In the genomic region with DNA sequence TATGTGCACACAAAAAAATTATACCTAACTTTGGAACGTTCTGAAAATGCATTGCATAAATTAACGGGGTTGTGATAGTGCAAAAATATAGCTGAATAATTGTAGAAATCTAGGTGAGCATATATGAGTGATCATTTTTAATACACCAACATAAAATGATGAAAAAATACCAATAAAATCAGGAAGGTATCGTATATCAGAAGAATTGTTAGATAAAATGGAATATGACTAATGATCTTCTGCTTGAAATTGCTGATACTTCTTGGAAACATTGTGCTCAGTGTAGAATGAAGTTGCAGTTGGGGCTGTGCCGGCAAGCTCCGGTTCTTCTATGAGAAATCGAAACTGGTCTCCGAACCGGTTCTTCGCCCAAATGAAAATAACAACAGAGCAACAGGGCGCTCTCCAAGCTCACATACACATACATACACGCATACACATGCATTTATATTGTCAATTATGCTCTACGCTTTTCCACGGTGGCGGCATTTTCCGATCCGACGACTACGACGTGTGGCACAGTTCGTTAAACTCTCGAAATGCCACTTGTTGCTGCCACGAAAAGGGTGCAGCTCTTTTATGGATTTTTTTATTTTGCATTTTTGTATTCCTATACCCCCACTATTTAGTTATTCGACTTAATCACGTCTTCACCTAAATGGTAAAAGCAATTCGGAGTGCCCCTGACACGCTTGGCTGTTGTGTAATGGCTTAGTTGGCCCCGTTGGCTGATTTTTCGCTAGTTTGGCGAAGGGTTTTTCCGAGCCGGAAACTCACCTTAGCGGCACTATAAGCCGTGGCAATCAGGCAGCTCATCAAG, we compare ENCODE assay signal across 2 fruit fly cellular contexts.
A peak's percentile ranks its signal among the peaks of the same experiment; 100 is the strongest.
TF ChIP-seq lines count a peak whose summit lies in the region.

No protein-coding gene starts in this region.

TF ChIP-seq in whole organism, embryonic, 481 proteins besides CTCF, POLR2A, EP300 and RAD21 (continued from another document and continues in another):
- TF ChIP-seq ranshi (GFP tag; IDR thresholded peaks at IDR 0.05; lab: Robert Waterston, UW) (peak; percentile 74; the same call in 1 of the 2 replicates), pan (optimal IDR thresholded peaks at IDR 0.05; lab: Kevin White, UChicago) (no peak), pan (GFP tag; optimal IDR thresholded peaks at IDR 0.05 in 1 of 2, IDR thresholded peaks at IDR 0.05 in 1 of 2) (peak in 1 of 2 experiments; percentile 83), dimm (GFP tag; IDR thresholded peaks at IDR 0.05; lab: Robert Waterston, UW) (peak; percentile 11; the same call in 1 of the 2 replicates), Sry-δ (GFP tag; optimal IDR thresholded peaks at IDR 0.05; lab: Kevin White, UChicago) (peak; percentile 29), gsb (GFP tag; IDR thresholded peaks at IDR 0.05; lab: Robert Waterston, UW) (peak; percentile 68), gt (GFP tag; IDR thresholded peaks at IDR 0.05; lab: Robert Waterston, UW) (0 out of 2 replicates have a peak, but pooled peaks have one; percentile 31), CG12942 (GFP tag; optimal IDR thresholded peaks at IDR 0.05; lab: Kevin White, UChicago) (peak; percentile 84), nau (GFP tag; optimal IDR thresholded peaks at IDR 0.05; lab: Kevin White, UChicago) (peak; percentile 76), CG6175 (GFP tag; IDR thresholded peaks at IDR 0.05; lab: Robert Waterston, UW) (0 out of 3 replicates have a peak, but pooled peaks have one; percentile 32), CG18764 (GFP tag; optimal IDR thresholded peaks at IDR 0.05; lab: Kevin White, UChicago) (peak; percentile 62), CG3726 (GFP tag; IDR thresholded peaks at IDR 0.05; lab: Robert Waterston, UW) (peak; percentile 80; the same call in 2 of the 3 replicates), pzg (GFP tag; optimal IDR thresholded peaks at IDR 0.05; lab: Kevin White, UChicago) (no peak), oc (tag; optimal IDR thresholded peaks at IDR 0.05; lab: Kevin White, UChicago) (peak; percentile 87), unpg (GFP tag; optimal IDR thresholded peaks at IDR 0.05; lab: Kevin White, UChicago) (peak; percentile 92), CG10274 (GFP tag; optimal IDR thresholded peaks at IDR 0.05; lab: Kevin White, UChicago) (peak; percentile 77), CG14860 (GFP tag; IDR thresholded peaks at IDR 0.05; lab: Robert Waterston, UW; ENCODE audit: partially characterized antibody) (no peak), ap (GFP tag; IDR thresholded peaks at IDR 0.05; lab: Robert Waterston, UW) (peak; percentile 68), sc (optimal IDR thresholded peaks at IDR 0.05; lab: Kevin White, UChicago) (no peak), sc (GFP tag; optimal IDR thresholded peaks at IDR 0.05; lab: Kevin White, UChicago) (peak; percentile 90), CG4282 (GFP tag; optimal IDR thresholded peaks at IDR 0.05; lab: Kevin White, UChicago) (peak; percentile 66), Optix (GFP tag; IDR thresholded peaks at IDR 0.05; lab: Robert Waterston, UW) (no peak), ATbp (GFP tag; optimal IDR thresholded peaks at IDR 0.05; lab: Kevin White, UChicago) (peak; percentile 79), CG13424 (tag; optimal IDR thresholded peaks at IDR 0.05; lab: Kevin White, UChicago) (peak; percentile 92), tna (GFP tag; IDR thresholded peaks at IDR 0.05; lab: Robert Waterston, UW; ENCODE audit: partially characterized antibody) (no peak), vfl (GFP tag; optimal IDR thresholded peaks at IDR 0.05; lab: Kevin White, UChicago) (peak; percentile 80), ab (GFP tag; optimal IDR thresholded peaks at IDR 0.05; lab: Kevin White, UChicago) (peak; percentile 52), CG7357 (GFP tag; IDR thresholded peaks at IDR 0.05; lab: Robert Waterston, UW) (peak; percentile 72; the same call in 2 of the 3 replicates), CG8281 (tag; optimal IDR thresholded peaks at IDR 0.05; lab: Kevin White, UChicago) (peak; percentile 77), tgo (GFP tag; IDR thresholded peaks at IDR 0.05; lab: Robert Waterston, UW) (peak; percentile 88), CG31224 (GFP tag; IDR thresholded peaks at IDR 0.05; lab: Robert Waterston, UW) (peak; percentile 77), Fer3 (tag; optimal IDR thresholded peaks at IDR 0.05; lab: Kevin White, UChicago) (peak; percentile 66), bowl (GFP tag; IDR thresholded peaks at IDR 0.05; lab: Robert Waterston, UW) (no peak), maf-S (GFP tag; optimal IDR thresholded peaks at IDR 0.05; lab: Kevin White, UChicago) (peak; percentile 84), cato (GFP tag; optimal IDR thresholded peaks at IDR 0.05; lab: Kevin White, UChicago; ENCODE audit: borderline replicate concordance) (peak; percentile 77), kay (GFP tag; optimal IDR thresholded peaks at IDR 0.05; lab: Kevin White, UChicago) (peak; percentile 69), pros (GFP tag; optimal IDR thresholded peaks at IDR 0.05; lab: Kevin White, UChicago) (peak; percentile 33), Max (GFP tag; optimal IDR thresholded peaks at IDR 0.05; lab: Kevin White, UChicago) (peak; percentile 76), CG6654 (GFP tag; optimal IDR thresholded peaks at IDR 0.05; lab: Kevin White, UChicago) (peak; percentile 70), NFAT (GFP tag; IDR thresholded peaks at IDR 0.05; lab: Robert Waterston, UW) (peak; percentile 58), CG2712 (tag; optimal IDR thresholded peaks at IDR 0.05; lab: Kevin White, UChicago) (peak; percentile 95), luna (GFP tag; optimal IDR thresholded peaks at IDR 0.05; lab: Kevin White, UChicago) (peak; percentile 73), CG14710 (tag; optimal IDR thresholded peaks at IDR 0.05; lab: Kevin White, UChicago) (peak; percentile 92), HmgD (GFP tag; optimal IDR thresholded peaks at IDR 0.05; lab: Kevin White, UChicago) (no peak), az2 (GFP tag; optimal IDR thresholded peaks at IDR 0.05; lab: Kevin White, UChicago) (peak; percentile 90), GATAe (GFP tag; conservative IDR thresholded peaks at IDR 0.05; lab: Robert Waterston, UW) (no peak; the same call in 1 of the 2 replicates), CG15696 (tag; optimal IDR thresholded peaks at IDR 0.05; lab: Kevin White, UChicago) (peak; percentile 88), CG17186 (GFP tag; optimal IDR thresholded peaks at IDR 0.05; lab: Kevin White, UChicago) (peak; percentile 55), CG1603 (tag; optimal IDR thresholded peaks at IDR 0.05; lab: Kevin White, UChicago) (peak; percentile 80), zfh2 (GFP tag; optimal IDR thresholded peaks at IDR 0.05; lab: Kevin White, UChicago) (peak; percentile 86), eyg (GFP tag; optimal IDR thresholded peaks at IDR 0.05; lab: Kevin White, UChicago) (peak; percentile 76), chm (GFP tag; IDR thresholded peaks at IDR 0.05; lab: Robert Waterston, UW) (no peak; the same call in 1 of the 2 replicates), Mad (GFP tag; optimal IDR thresholded peaks at IDR 0.05; lab: Kevin White, UChicago) (peak; percentile 80), fd96Cb (tag; optimal IDR thresholded peaks at IDR 0.05; lab: Kevin White, UChicago) (peak; percentile 88), CG18476 (GFP tag; optimal IDR thresholded peaks at IDR 0.05; lab: Kevin White, UChicago) (peak; percentile 71), Usf (GFP tag; optimal IDR thresholded peaks at IDR 0.05; lab: Kevin White, UChicago) (peak; percentile 78), MESR4 (GFP tag; optimal IDR thresholded peaks at IDR 0.05; lab: Kevin White, UChicago) (peak; percentile 6), Lim3 (GFP tag; IDR thresholded peaks at IDR 0.05; lab: Robert Waterston, UW) (0 out of 2 replicates have a peak, but pooled peaks have one; percentile 24)

TF ChIP-seq in whole organism, prepupa, 60 proteins besides CTCF, POLR2A, EP300 and RAD21 (continued from another document):
- TF ChIP-seq eg (GFP tag; IDR thresholded peaks at IDR 0.05; lab: Robert Waterston, UW) (peak; percentile 85; the same call in 2 of the 3 replicates), CG6854 (GFP tag; optimal IDR thresholded peaks at IDR 0.05; lab: Kevin White, UChicago) (peak; percentile 68), Sox102F (GFP tag; optimal IDR thresholded peaks at IDR 0.05; lab: Kevin White, UChicago) (peak; percentile 95), CG7368 (GFP tag; optimal IDR thresholded peaks at IDR 0.05; lab: Kevin White, UChicago) (peak; percentile 91), CG6792 (GFP tag; optimal IDR thresholded peaks at IDR 0.05; lab: Kevin White, UChicago) (peak; percentile 94), Ets96B (tag; optimal IDR thresholded peaks at IDR 0.05; lab: Kevin White, UChicago) (peak; percentile 93), CG6808 (GFP tag; optimal IDR thresholded peaks at IDR 0.05; lab: Kevin White, UChicago) (peak; percentile 93), Hr4 (GFP tag; optimal IDR thresholded peaks at IDR 0.05; lab: Kevin White, UChicago) (peak; percentile 97), acj6 (GFP tag; optimal IDR thresholded peaks at IDR 0.05; lab: Kevin White, UChicago) (peak; percentile 95), CG9139 (GFP tag; optimal IDR thresholded peaks at IDR 0.05; lab: Kevin White, UChicago) (peak; percentile 76), Sox15 (GFP tag; optimal IDR thresholded peaks at IDR 0.05; lab: Kevin White, UChicago) (peak; percentile 92), net (GFP tag; optimal IDR thresholded peaks at IDR 0.05; lab: Kevin White, UChicago) (peak; percentile 96), Gug (GFP tag; IDR thresholded peaks at IDR 0.05; lab: Robert Waterston, UW) (peak; percentile 81)
TF ChIP-seq in whole organism, prepupa: peak in this region for 60.
